Worm (Caenorhabditis elegans): ENCODE data around the gene bath-10.

bath-10 gene

ce11 chrII:3399212-3399611 is 24.3 kb downstream of the bath-10 start, which contains the start of gene nep-9:
TSS of gene nep-9 (minus strand) at chrII:3399312.
- TF ChIP-seq rnt-1 (tag; optimal IDR thresholded peaks at IDR 0.05) (no peak), pha-2 (tag; optimal IDR thresholded peaks at IDR 0.05) (no peak), ceh-22 (tag; optimal IDR thresholded peaks at IDR 0.05) (no peak), ceh-45 (GFP tag; IDR thresholded peaks at IDR 0.05) (no peak), zip-5 (tag; optimal IDR thresholded peaks at IDR 0.05) (no peak), T23F11.4 (GFP tag; optimal IDR thresholded peaks at IDR 0.05) (no peak), ceh-48 (tag; optimal IDR thresholded peaks at IDR 0.05) (no peak), odd-2 (tag; optimal IDR thresholded peaks at IDR 0.05) (no peak), pag-3 (tag; optimal IDR thresholded peaks at IDR 0.05; ENCODE audit: borderline replicate concordance) (no peak), npax-4 (tag; optimal IDR thresholded peaks at IDR 0.05) (no peak)

- no peak for TF ChIP-seq che-1 (tag; optimal IDR thresholded peaks at IDR 0.05)
Observed at ce11 chrII:3402854-3403253, 28.0 kb downstream of the bath-10 start, which contains the start of gene nep-10. TSS of gene nep-10 (minus strand) at chrII:3402954.

- no peak for TF ChIP-seq hlh-30 (tag; optimal IDR thresholded peaks at IDR 0.05; ENCODE audit: insufficient read depth)
- TF ChIP-seq ceh-18 (tag; optimal IDR thresholded peaks at IDR 0.05) = no peak
- TF ChIP-seq ztf-16 (tag; optimal IDR thresholded peaks at IDR 0.05) = no peak
- no peak for TF ChIP-seq C08G9.2 (tag; optimal IDR thresholded peaks at IDR 0.05)
- no peak for TF ChIP-seq ceh-45 (GFP tag; IDR thresholded peaks at IDR 0.05)
Observed at ce11 chrII:3403535-3403934, 28.7 kb downstream of the bath-10 start, which contains the start of gene nep-8. TSS of gene nep-8 (plus strand) at chrII:3403835.

- TF ChIP-seq ceh-6 (GFP tag; optimal IDR thresholded peaks at IDR 0.05) = no peak
- TF ChIP-seq nhr-232 (tag; optimal IDR thresholded peaks at IDR 0.05) = no peak
- no peak for TF ChIP-seq odd-2 (tag; optimal IDR thresholded peaks at IDR 0.05)
- TF ChIP-seq che-1 (tag; optimal IDR thresholded peaks at IDR 0.05) = no peak
- TF ChIP-seq pqm-1 (tag; optimal IDR thresholded peaks at IDR 0.05) = no peak
- TF ChIP-seq C08G9.2 (tag; optimal IDR thresholded peaks at IDR 0.05) = no peak
- no peak for TF ChIP-seq T23F11.4 (GFP tag; optimal IDR thresholded peaks at IDR 0.05)
- TF ChIP-seq mec-3 (tag; optimal IDR thresholded peaks at IDR 0.05; ENCODE audit: borderline replicate concordance) = no peak
- no peak for TF ChIP-seq sdc-2 (tag; optimal IDR thresholded peaks at IDR 0.05)
- no peak for TF ChIP-seq nhr-11 (tag; optimal IDR thresholded peaks at IDR 0.05)
- no peak for TF ChIP-seq ahr-1 (tag; optimal IDR thresholded peaks at IDR 0.05)
- no peak for TF ChIP-seq ttx-3 (tag; optimal IDR thresholded peaks at IDR 0.05)
- no peak for TF ChIP-seq ceh-19 (GFP tag; optimal IDR thresholded peaks at IDR 0.05)
Observed at ce11 chrII:3414383-3414910, 39.6 kb downstream of the bath-10 start, which contains the start of the genes F18A12.7 and F18A12.2. TSS of gene F18A12.7 (minus strand) at chrII:3414483. TSS of gene F18A12.2 (plus strand) at chrII:3414860.

ce11 chrII:3416528-3416927 is 41.6 kb downstream of the bath-10 start, which contains the start of gene nep-6:
TSS of gene nep-6 (plus strand) at chrII:3416828.
- TF ChIP-seq ceh-14 (tag; optimal IDR thresholded peaks at IDR 0.05) = no peak
- TF ChIP-seq syd-9 (tag; optimal IDR thresholded peaks at IDR 0.05) = no peak
- no peak for TF ChIP-seq Y22D7AL.16 (tag; optimal IDR thresholded peaks at IDR 0.05)
- no peak for TF ChIP-seq pax-1 (tag; optimal IDR thresholded peaks at IDR 0.05)
- no peak for TF ChIP-seq lin-11 (tag; optimal IDR thresholded peaks at IDR 0.05)
- no peak for TF ChIP-seq K09A11.1 (tag; optimal IDR thresholded peaks at IDR 0.05; ENCODE audit: insufficient read depth)
- TF ChIP-seq T23F11.4 (GFP tag; optimal IDR thresholded peaks at IDR 0.05) = no peak
- TF ChIP-seq ceh-30 (tag; optimal IDR thresholded peaks at IDR 0.05) = no peak
- TF ChIP-seq sox-2 (GFP tag; IDR thresholded peaks at IDR 0.05) = no peak
- no peak for TF ChIP-seq ahr-1 (tag; optimal IDR thresholded peaks at IDR 0.05)
- TF ChIP-seq unc-3 (GFP tag; conservative IDR thresholded peaks at IDR 0.05) = no peak
- no peak for TF ChIP-seq unc-3 (tag; optimal IDR thresholded peaks at IDR 0.05)
- no peak for TF ChIP-seq ztf-16 (tag; optimal IDR thresholded peaks at IDR 0.05)
- TF ChIP-seq tbx-7 (tag; optimal IDR thresholded peaks at IDR 0.05) = no peak
- no peak for TF ChIP-seq ceh-45 (GFP tag; IDR thresholded peaks at IDR 0.05)
- no peak for TF ChIP-seq ets-4 (tag; optimal IDR thresholded peaks at IDR 0.05)
- TF ChIP-seq ref-2 (tag; optimal IDR thresholded peaks at IDR 0.05) = no peak
- no peak for TF ChIP-seq ceh-18 (tag; optimal IDR thresholded peaks at IDR 0.05)
- TF ChIP-seq fax-1 (tag; optimal IDR thresholded peaks at IDR 0.05) = no peak
- no peak for TF ChIP-seq hlh-6 (tag; optimal IDR thresholded peaks at IDR 0.05)

Measured in whole organism, late embryonic.